Worm (Caenorhabditis elegans) whole organism, L3 larva: ENCODE data around the gene cest-5.1.

Experiments used
- ZK546.5 ChIP-seq: sonication (generic microtip); optimal IDR thresholded peaks from 2 replicates; lab custom pipeline; 2017; ENCODE audit warnings: missing biosample characterization, missing genetic modification characterization
- aly-2 ChIP-seq: fragments of 150-350 bp; optimal IDR thresholded peaks from 2 replicates; lab custom pipeline; 2014; ENCODE audit warnings: missing biosample characterization, missing genetic modification characterization
- ama-1 ChIP-seq: fragments of 150-350 bp; optimal IDR thresholded peaks from 2 replicates; lab custom pipeline; 2018
- ceh-28 ChIP-seq: fragments of 150-350 bp; optimal IDR thresholded peaks from 2 replicates; lab custom pipeline; 2014; ENCODE audit warnings: missing biosample characterization, missing genetic modification reagents, missing genetic modification characterization
- egl-27 ChIP-seq: sonication (generic microtip); optimal IDR thresholded peaks from 4 replicates; lab custom pipeline; 2017; ENCODE audit warnings: missing biosample characterization, missing genetic modification reagents, missing genetic modification characterization
- elt-3 ChIP-seq, 3 experiments: fragments of 150-350 bp in 1 of 3; sonication (generic microtip) in 2 of 3; optimal IDR thresholded peaks; 2 replicates in 2 of 3; 4 replicates in 1 of 3; lab custom pipeline; 2014 to 2017; ENCODE audit warnings: missing biosample characterization in 3 of 3, missing genetic modification characterization in 3 of 3
- jun-1 ChIP-seq: fragments of 150-350 bp; optimal IDR thresholded peaks from 2 replicates; lab custom pipeline; 2014; ENCODE audit warnings: missing biosample characterization, missing genetic modification reagents, missing genetic modification characterization
- nhr-25 ChIP-seq: sonication (generic microtip); optimal IDR thresholded peaks from 2 replicates; lab custom pipeline; 2017; ENCODE audit warnings: missing biosample characterization, missing genetic modification characterization
- nhr-76 ChIP-seq: fragments of 150-350 bp; sonication (generic microtip); optimal IDR thresholded peaks from 5 replicates; lab custom pipeline; 2014; ENCODE audit warnings: missing biosample characterization, missing genetic modification characterization
- pqm-1 ChIP-seq: fragments of 150-350 bp; optimal IDR thresholded peaks from 2 replicates; lab custom pipeline; 2017; ENCODE audit warnings: missing biosample characterization, missing genetic modification characterization, inconsistent platforms

DNA sequence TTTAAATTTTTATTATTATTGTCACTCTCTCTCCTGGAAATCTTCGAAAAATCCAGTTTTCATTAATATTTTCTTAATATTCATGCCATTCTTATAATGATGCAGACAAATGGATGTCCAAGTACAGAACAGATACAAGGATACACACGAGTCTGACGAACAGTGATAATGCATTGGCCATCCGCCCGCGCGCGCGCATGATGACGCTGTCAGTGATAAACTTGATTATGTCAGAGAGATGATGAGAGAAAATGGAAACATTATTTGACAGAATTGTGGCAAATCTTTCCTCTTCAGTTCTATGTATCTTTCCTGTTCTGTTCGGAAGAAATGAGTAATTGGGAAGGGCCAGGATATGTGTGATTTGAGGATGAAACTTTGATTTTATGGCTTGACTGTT lies 24.2 kb upstream of the cest-5.1 start:
- TF ChIP-seq aly-2 (tag; lab: Kevin White, UChicago) (no peak), jun-1 (no peak), elt-3 (tag; optimal IDR thresholded peaks at IDR 0.05; lab: Kevin White, UChicago) (peak in 1 of 3 experiments; percentile 37), nhr-25 (peak; percentile 44), ceh-28 (tag; lab: Kevin White, UChicago) (no peak), pqm-1 (no peak), nhr-76 (no peak), egl-27 (tag; lab: Kevin White, UChicago) (no peak), ZK546.5 (tag; lab: Kevin White, UChicago) (no peak), ama-1 (lab: Kevin White, UChicago) (no peak)
